Fruit fly (Drosophila melanogaster): ENCODE results near the gene CG9706.

The CG9706 gene

dm6 chr3L:16765647-16766628 lies 16.9 kb upstream of the CG9706 start, which contains the start of gene Nrt:
Nrt (plus strand) TSS chr3L:16766072.
- peak; percentile 7 for TF ChIP-seq noc (tag; optimal IDR thresholded peaks at IDR 0.05)

DNA sequence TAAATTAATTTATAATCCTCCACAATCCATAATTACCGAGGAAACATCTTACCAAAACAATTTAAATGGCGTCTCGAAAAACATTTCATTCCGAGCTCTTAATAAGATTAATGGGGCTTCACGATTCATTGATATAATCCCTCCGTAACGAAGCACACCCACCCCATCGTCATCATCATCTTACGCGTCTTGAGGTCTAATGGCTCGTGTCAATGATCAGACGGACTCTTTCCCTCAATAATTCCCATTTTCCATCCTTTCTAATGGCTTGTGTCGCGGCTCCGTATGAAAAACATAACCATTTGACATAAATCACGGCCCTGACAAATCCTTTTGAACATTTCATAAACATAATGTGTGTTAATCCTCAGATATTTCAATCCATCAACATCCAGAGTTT lies 15.9 kb upstream of the CG9706 start:
- TF ChIP-seq noc (tag; optimal IDR thresholded peaks at IDR 0.05): no peak

DNA sequence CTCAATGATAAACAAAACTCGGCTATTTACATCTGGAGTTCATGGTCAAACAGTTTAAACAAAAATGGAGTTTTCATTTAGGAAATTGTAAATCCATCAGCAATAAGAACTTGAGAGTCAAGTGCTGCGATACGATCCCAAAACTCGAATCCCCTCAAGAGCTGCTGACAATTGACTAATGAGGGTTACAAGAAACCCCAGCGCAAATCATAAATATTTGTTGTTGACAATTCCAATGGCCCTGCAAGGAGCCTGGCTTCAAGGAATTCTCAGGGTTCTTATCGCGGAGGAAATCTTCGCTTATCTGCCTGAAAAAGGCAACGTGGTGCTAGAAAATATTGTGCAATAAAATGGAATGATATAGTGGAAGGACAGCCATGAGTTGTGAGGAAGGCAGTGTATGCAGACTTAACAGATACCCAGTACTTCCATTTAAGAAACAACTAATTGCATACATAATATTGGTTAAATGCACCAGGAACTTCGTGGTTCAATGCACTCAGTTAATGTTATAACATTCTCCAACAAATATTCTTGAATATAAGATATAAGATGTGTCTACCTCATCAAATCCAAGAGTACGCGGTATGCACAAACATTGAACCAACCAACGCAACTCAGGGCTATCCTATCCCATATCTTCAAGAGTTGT lies 14.7 kb upstream of the CG9706 start:
- no peak for TF ChIP-seq noc (tag; optimal IDR thresholded peaks at IDR 0.05)

- TF ChIP-seq noc (tag; optimal IDR thresholded peaks at IDR 0.05): no peak
Observed at dm6 chr3L:16769866-16770265, 12.9 kb upstream of the CG9706 start.

- no peak for TF ChIP-seq noc (tag; optimal IDR thresholded peaks at IDR 0.05)
Observed at dm6 chr3L:16772755-16773523, 9.9 kb upstream of the CG9706 start.

dm6 chr3L:16779704-16780173 lies 3.1 kb upstream of the CG9706 start, which contains the start of the genes mus302 and CG9705:
mus302 (minus strand) TSS chr3L:16779736.
CG9705 (plus strand) TSS chr3L:16780100.
- TF ChIP-seq noc (tag; optimal IDR thresholded peaks at IDR 0.05): no peak

DNA sequence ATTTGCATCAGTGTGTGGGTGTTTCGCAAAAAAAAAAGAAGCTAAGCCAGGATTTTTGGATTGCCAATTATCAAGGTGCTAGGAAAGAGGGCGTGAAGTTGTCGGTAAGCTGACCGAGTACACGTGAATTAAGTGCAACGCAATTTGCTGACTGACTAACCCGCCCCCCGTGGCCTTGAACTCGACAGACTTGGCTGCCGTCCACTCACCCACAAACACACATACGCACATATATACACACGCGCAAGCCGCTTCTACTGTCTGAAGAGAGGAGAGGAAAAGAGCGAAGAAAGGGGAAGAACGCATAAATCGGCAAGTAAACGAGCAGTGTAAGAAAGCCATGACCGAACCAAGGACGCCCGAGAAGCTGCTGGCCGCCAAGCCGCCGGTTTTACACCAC lies 2.5 kb upstream of the CG9706 start:
- TF ChIP-seq noc (tag; optimal IDR thresholded peaks at IDR 0.05): no peak

DNA sequence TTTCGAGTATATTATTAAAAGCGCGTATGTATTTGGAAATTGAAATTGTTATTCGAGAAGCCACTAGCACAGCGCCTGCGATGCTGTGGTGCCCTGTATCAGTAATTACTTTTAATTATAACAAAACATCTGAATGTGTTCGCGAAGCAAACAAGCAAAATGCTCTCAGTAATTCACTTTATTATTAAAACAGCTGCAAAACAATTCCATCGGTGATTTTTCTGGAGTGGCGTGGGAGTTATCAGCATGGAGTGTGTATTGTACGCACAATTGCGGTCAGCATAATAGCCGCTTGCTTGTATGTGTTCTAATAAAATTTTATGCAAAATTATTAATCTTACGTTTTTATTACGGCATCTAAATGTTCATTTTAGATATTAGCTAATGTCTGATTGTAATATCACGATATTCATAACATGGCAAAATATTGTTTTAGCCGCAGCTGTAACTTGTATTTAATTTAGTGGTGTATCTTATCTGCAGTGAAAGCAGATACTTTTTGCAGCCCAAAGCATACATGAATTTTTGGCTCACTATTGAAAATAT lies 519 bp upstream of the CG9706 start:
- peak; percentile 73 for TF ChIP-seq noc (tag; optimal IDR thresholded peaks at IDR 0.05)

dm6 chr3L:16786728-16787127 lies 3.9 kb downstream of the CG9706 start, which contains the start of gene eIF3e:
eIF3e (minus strand) TSS chr3L:16786941.
- TF ChIP-seq noc (tag; optimal IDR thresholded peaks at IDR 0.05): no peak

- no peak for TF ChIP-seq noc (tag; optimal IDR thresholded peaks at IDR 0.05)
Observed at dm6 chr3L:16796603-16797002, 13.8 kb downstream of the CG9706 start.

dm6 chr3L:16800026-16800425 lies 17.2 kb downstream of the CG9706 start:
- peak; percentile 45 for TF ChIP-seq noc (tag; optimal IDR thresholded peaks at IDR 0.05)

- peak; percentile 95 for TF ChIP-seq noc (tag; optimal IDR thresholded peaks at IDR 0.05)
Observed at dm6 chr3L:16801499-16802452, 19.0 kb downstream of the CG9706 start.

dm6 chr3L:16803273-16803672 lies 20.5 kb downstream of the CG9706 start:
- TF ChIP-seq noc (tag; optimal IDR thresholded peaks at IDR 0.05): no peak

dm6 chr3L:16803708-16804350 lies 21.0 kb downstream of the CG9706 start:
- peak; percentile 74 for TF ChIP-seq noc (tag; optimal IDR thresholded peaks at IDR 0.05)
